Worm (Caenorhabditis elegans): ENCODE results near the gene C45B2.1.

DNA sequence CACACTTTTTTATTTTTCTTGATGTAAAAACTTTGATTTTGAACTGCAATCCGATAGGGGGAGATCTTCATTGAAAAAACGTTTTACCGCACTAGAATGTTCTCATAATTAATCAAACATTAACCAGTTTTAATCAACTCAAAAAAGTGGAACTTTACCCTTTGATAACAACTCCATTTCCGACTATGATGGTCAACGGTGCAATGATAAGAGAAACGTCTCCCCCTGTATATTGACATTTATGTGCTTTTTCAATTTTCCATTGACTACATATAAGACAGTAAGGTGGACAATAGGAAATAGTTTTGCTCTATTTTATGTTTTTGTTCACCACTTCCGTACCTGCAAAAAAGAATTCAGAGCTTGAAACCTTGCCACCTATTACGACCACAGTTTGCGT, 12.5 kb downstream of the C45B2.1 start:
- no peak for TF ChIP-seq nhr-11 (tag; optimal IDR thresholded peaks at IDR 0.05)
- TF ChIP-seq lin-13 (GFP tag; optimal IDR thresholded peaks at IDR 0.05), result no peak
- TF ChIP-seq R02D3.7 (tag; optimal IDR thresholded peaks at IDR 0.05), result no peak
- no peak for TF ChIP-seq egl-27 (tag; optimal IDR thresholded peaks at IDR 0.05)
- TF ChIP-seq blmp-1 (tag; optimal IDR thresholded peaks at IDR 0.05; ENCODE audit: insufficient read depth), result no peak
- TF ChIP-seq unc-39 (tag; optimal IDR thresholded peaks at IDR 0.05), result no peak
- TF ChIP-seq aly-2 (tag; optimal IDR thresholded peaks at IDR 0.05), result no peak
- no peak for TF ChIP-seq nhr-23 (tag; optimal IDR thresholded peaks at IDR 0.05)
